Worm (Caenorhabditis elegans): ENCODE data around the gene nep-26.
"Not testable (repeated sequence)": the region's sequence is repeated elsewhere in the genome, so short reads cannot be mapped to it uniquely, and the experiment has no call there.

nep-26 gene

DNA sequence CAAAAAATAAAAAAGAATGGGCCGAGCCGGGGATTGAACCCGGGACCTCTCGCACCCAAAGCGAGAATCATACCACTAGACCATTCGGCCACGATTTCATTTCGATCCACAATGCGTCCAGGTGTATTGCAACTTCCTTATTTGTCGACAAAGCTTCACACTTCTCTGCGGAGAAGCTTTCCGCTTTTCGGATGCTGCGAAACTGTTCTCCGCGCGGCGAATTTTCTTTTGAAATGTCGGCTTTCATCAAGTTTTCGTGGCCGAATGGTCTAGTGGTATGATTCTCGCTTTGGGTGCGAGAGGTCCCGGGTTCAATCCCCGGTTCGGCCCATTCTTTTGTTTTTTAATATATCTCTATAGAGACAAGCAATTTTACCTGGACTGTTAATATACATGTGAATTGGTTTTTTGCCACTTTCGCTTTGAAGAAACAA lies 2.2 kb upstream of the nep-26 start (continued):
- TF ChIP-seq cebp-2 (GFP tag; IDR thresholded peaks at IDR 0.05), result 0 out of 2 replicates have a peak, but pooled peaks have one; percentile 61
- not testable (repeated sequence) for TF ChIP-seq cebp-1 (GFP tag; IDR thresholded peaks at IDR 0.05)
- peak; percentile 1 for TF ChIP-seq cebp-1 (tag; optimal IDR thresholded peaks at IDR 0.05)
- TF ChIP-seq B0261.1 (tag; optimal IDR thresholded peaks at IDR 0.05), result peak; percentile 58
- TF ChIP-seq F33H1.4 (GFP tag; IDR thresholded peaks at IDR 0.05), result peak; percentile 26; the same call in 1 of the 2 replicates
- peak; percentile 73; the same call in 1 of the 2 replicates for TF ChIP-seq lin-26 (GFP tag; IDR thresholded peaks at IDR 0.05)
- peak; percentile 13; the same call in 1 of the 2 replicates for TF ChIP-seq dox-1 (GFP tag; IDR thresholded peaks at IDR 0.05)

DNA sequence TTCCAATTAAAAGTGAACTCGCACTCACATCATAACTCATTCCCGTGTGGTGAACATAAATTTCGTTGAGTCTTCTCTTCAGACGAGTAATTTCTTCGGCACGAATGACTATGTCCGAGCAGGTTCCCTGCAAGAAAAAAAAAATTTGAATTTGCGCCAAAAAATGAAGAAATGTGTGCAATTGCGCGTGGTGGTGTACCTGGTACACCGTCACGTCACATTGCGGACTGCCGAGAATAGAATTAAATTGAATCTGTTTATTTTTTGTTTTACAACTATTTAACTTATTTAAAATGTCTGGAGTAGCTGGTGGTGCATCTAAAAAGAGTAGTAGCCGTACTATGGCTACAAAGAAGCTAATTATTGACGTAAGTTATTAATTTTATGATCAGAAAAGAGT lies 1.0 kb upstream of the nep-26 start, which contains the start of gene mdt-22:
TSS of gene mdt-22 (plus strand) at position 263 of the 400 bp plus-strand sequence.
- TF ChIP-seq lin-54 (GFP tag; optimal IDR thresholded peaks at IDR 0.05) (peak; percentile 96), lin-35 (GFP tag; optimal IDR thresholded peaks at IDR 0.05) (peak; percentile 20 to 90 (median 73)), C17E4.6 (GFP tag; IDR thresholded peaks at IDR 0.05) (peak; percentile 73), madf-3 (GFP tag; IDR thresholded peaks at IDR 0.05) (peak; percentile 85), dox-1 (GFP tag; IDR thresholded peaks at IDR 0.05) (peak; percentile 76; the same call in 1 of the 2 replicates), ccch-3 (GFP tag; optimal IDR thresholded peaks at IDR 0.05) (no peak), F22D6.2 (tag; optimal IDR thresholded peaks at IDR 0.05) (no peak), lsl-1 (GFP tag; optimal IDR thresholded peaks at IDR 0.05) (peak; percentile 64), K11D2.4 (GFP tag; IDR thresholded peaks at IDR 0.05) (peak; percentile 73), let-607 (tag; optimal IDR thresholded peaks at IDR 0.05) (peak in 1 of 2 experiments; percentile 49), ceh-91 (GFP tag; IDR thresholded peaks at IDR 0.05) (no peak), F33H1.4 (GFP tag; IDR thresholded peaks at IDR 0.05) (peak; percentile 60), aptf-2 (GFP tag; conservative IDR thresholded peaks at IDR 0.05) (no peak), lin-26 (GFP tag; IDR thresholded peaks at IDR 0.05) (peak; percentile 63), D2030.7 (GFP tag; IDR thresholded peaks at IDR 0.05) (peak; percentile 58; the same call in 1 of the 2 replicates), ztf-6 (GFP tag; IDR thresholded peaks at IDR 0.05) (no peak), athp-1 (tag; optimal IDR thresholded peaks at IDR 0.05) (peak; percentile 50), snpc-3.4 (tag; optimal IDR thresholded peaks at IDR 0.05) (peak; percentile 23), cebp-1 (GFP tag; IDR thresholded peaks at IDR 0.05) (peak; percentile 34; the same call in 1 of the 2 replicates), cebp-1 (tag; optimal IDR thresholded peaks at IDR 0.05) (peak; percentile 74), B0336.3 (GFP tag; IDR thresholded peaks at IDR 0.05) (peak; percentile 64), hlh-26 (GFP tag; conservative IDR thresholded peaks at IDR 0.05) (no peak), rpc-1 (optimal IDR thresholded peaks at IDR 0.05) (no peak), rpc-1 (tag; optimal IDR thresholded peaks at IDR 0.05) (no peak), ZK185.1 (tag; optimal IDR thresholded peaks at IDR 0.05; ENCODE audit: poor library complexity, severe bottlenecking) (peak; percentile 66), lir-1 (GFP tag; conservative IDR thresholded peaks at IDR 0.05) (peak; percentile 60; the same call in 1 of the 2 replicates), lin-40 (tag; optimal IDR thresholded peaks at IDR 0.05) (peak; percentile 65), chd-7 (tag; optimal IDR thresholded peaks at IDR 0.05) (peak; percentile 70), K12H6.12 (tag; optimal IDR thresholded peaks at IDR 0.05) (peak; percentile 50), cebp-2 (GFP tag; IDR thresholded peaks at IDR 0.05) (no peak), Y53G8AR.9 (GFP tag; conservative IDR thresholded peaks at IDR 0.05) (no peak), pbrm-1 (GFP tag; IDR thresholded peaks at IDR 0.05) (peak; percentile 66), nhr-80 (tag; optimal IDR thresholded peaks at IDR 0.05) (peak; percentile 26), ztf-3 (GFP tag; optimal IDR thresholded peaks at IDR 0.05) (no peak), zim-3 (tag; optimal IDR thresholded peaks at IDR 0.05) (no peak), mel-28 (tag; optimal IDR thresholded peaks at IDR 0.05; ENCODE audit: borderline replicate concordance) (no peak), sptf-2 (GFP tag; optimal IDR thresholded peaks at IDR 0.05) (no peak), ama-1 (optimal IDR thresholded peaks at IDR 0.05) (peak; percentile 22), ama-1 (GFP tag; optimal IDR thresholded peaks at IDR 0.05) (peak in 1 of 2 experiments; percentile 39), nfya-1 (tag; optimal IDR thresholded peaks at IDR 0.05; ENCODE audit: borderline replicate concordance, insufficient read depth) (no peak), Y79H2A.3 (GFP tag; conservative IDR thresholded peaks at IDR 0.05) (0 out of 2 replicates have a peak, but pooled peaks have one; percentile 41), rec-8 (tag; optimal IDR thresholded peaks at IDR 0.05) (peak in 1 of 2 experiments; percentile 2), tlf-1 (GFP tag; optimal IDR thresholded peaks at IDR 0.05) (peak; percentile 60), hmg-20 (GFP tag; IDR thresholded peaks at IDR 0.05) (no peak)
